Fruit fly (Drosophila melanogaster): ENCODE results near the gene nom.
A peak's percentile ranks its signal among the peaks of the same experiment; 100 is the strongest.

Gene nom

dm6 chr3R:8744198-8744597, 21.2 kb downstream of the nom start (continued):
- TF ChIP-seq bbx (GFP tag; IDR thresholded peaks at IDR 0.05; ENCODE audit: partially characterized antibody) (no peak), CG3065 (GFP tag; optimal IDR thresholded peaks at IDR 0.05) (no peak), oc (tag; optimal IDR thresholded peaks at IDR 0.05) (no peak), Asciz (GFP tag; optimal IDR thresholded peaks at IDR 0.05) (no peak), chn (GFP tag; optimal IDR thresholded peaks at IDR 0.05) (no peak), CG7745 (tag; optimal IDR thresholded peaks at IDR 0.05) (no peak), CG11695 (GFP tag; IDR thresholded peaks at IDR 0.05) (peak; percentile 42; the same call in 2 of the 3 replicates), klu (GFP tag; IDR thresholded peaks at IDR 0.05) (no peak), CG6791 (GFP tag; IDR thresholded peaks at IDR 0.05; ENCODE audit: partially characterized antibody) (no peak), CG7372 (GFP tag; IDR thresholded peaks at IDR 0.05) (0 out of 2 replicates have a peak, but pooled peaks have one; percentile 33), Hsf (GFP tag; optimal IDR thresholded peaks at IDR 0.05) (peak; percentile 46), gem (tag; optimal IDR thresholded peaks at IDR 0.05) (peak; percentile 70), MTF-1 (GFP tag; optimal IDR thresholded peaks at IDR 0.05; ENCODE audit: borderline replicate concordance) (no peak), CG14710 (tag; optimal IDR thresholded peaks at IDR 0.05) (no peak), CG4404 (GFP tag; IDR thresholded peaks at IDR 0.05) (0 out of 2 replicates have a peak, but pooled peaks have one; percentile 15), CG4424 (GFP tag; optimal IDR thresholded peaks at IDR 0.05) (peak; percentile 39), CTCF (GFP tag; optimal IDR thresholded peaks at IDR 0.05) (no peak), psq (GFP tag; optimal IDR thresholded peaks at IDR 0.05) (no peak), fd102C (GFP tag; optimal IDR thresholded peaks at IDR 0.05) (no peak), tin (GFP tag; optimal IDR thresholded peaks at IDR 0.05) (peak; percentile 22), Hr78 (GFP tag; optimal IDR thresholded peaks at IDR 0.05) (no peak), CG7357 (GFP tag; IDR thresholded peaks at IDR 0.05) (peak; percentile 40; the same call in 2 of the 3 replicates), croc (GFP tag; conservative IDR thresholded peaks at IDR 0.05) (no peak), yki (optimal IDR thresholded peaks at IDR 0.05) (no peak), Oaz (GFP tag; IDR thresholded peaks at IDR 0.05) (no peak), tna (GFP tag; IDR thresholded peaks at IDR 0.05; ENCODE audit: partially characterized antibody) (no peak), otp (GFP tag; IDR thresholded peaks at IDR 0.05) (no peak), CG8388 (GFP tag; optimal IDR thresholded peaks at IDR 0.05) (peak; percentile 20), CG8478 (optimal IDR thresholded peaks at IDR 0.05) (no peak), kah (GFP tag; optimal IDR thresholded peaks at IDR 0.05) (no peak), gro (GFP tag; optimal IDR thresholded peaks at IDR 0.05) (no peak), CG15514 (GFP tag; optimal IDR thresholded peaks at IDR 0.05) (no peak), CG3407 (GFP tag; optimal IDR thresholded peaks at IDR 0.05) (peak; percentile 3), Dek (tag; optimal IDR thresholded peaks at IDR 0.05) (no peak), Deaf1 (tag; optimal IDR thresholded peaks at IDR 0.05) (no peak), p53 (GFP tag; optimal IDR thresholded peaks at IDR 0.05) (no peak), CG4360 (GFP tag; IDR thresholded peaks at IDR 0.05) (no peak), br (optimal IDR thresholded peaks at IDR 0.05) (no peak), hb (GFP tag; IDR thresholded peaks at IDR 0.05; ENCODE audit: partially characterized antibody) (no peak), CG18262 (tag; optimal IDR thresholded peaks at IDR 0.05) (peak; percentile 34), salm (tag; optimal IDR thresholded peaks at IDR 0.05) (no peak), zen2 (GFP tag; IDR thresholded peaks at IDR 0.05; ENCODE audit: partially characterized antibody) (no peak), CG1024 (GFP tag; IDR thresholded peaks at IDR 0.05) (no peak), Oli (tag; optimal IDR thresholded peaks at IDR 0.05) (peak; percentile 62), dimm (GFP tag; IDR thresholded peaks at IDR 0.05) (0 out of 2 replicates have a peak, but pooled peaks have one; percentile 32), hkb (optimal IDR thresholded peaks at IDR 0.05) (no peak), hkb (GFP tag; IDR thresholded peaks at IDR 0.05) (peak; percentile 48; the same call in 1 of the 2 replicates), Rx (GFP tag; IDR thresholded peaks at IDR 0.05) (no peak), NFAT (GFP tag; IDR thresholded peaks at IDR 0.05) (no peak), CG12104 (GFP tag; optimal IDR thresholded peaks at IDR 0.05) (no peak), luna (GFP tag; optimal IDR thresholded peaks at IDR 0.05) (no peak), caup (GFP tag; optimal IDR thresholded peaks at IDR 0.05; ENCODE audit: severe bottlenecking) (peak; percentile 15), Lim3 (GFP tag; IDR thresholded peaks at IDR 0.05) (no peak)

Data from whole organism, embryonic.